Worm (Caenorhabditis elegans): Measurements from ENCODE around the gene ugt-37.

DNA sequence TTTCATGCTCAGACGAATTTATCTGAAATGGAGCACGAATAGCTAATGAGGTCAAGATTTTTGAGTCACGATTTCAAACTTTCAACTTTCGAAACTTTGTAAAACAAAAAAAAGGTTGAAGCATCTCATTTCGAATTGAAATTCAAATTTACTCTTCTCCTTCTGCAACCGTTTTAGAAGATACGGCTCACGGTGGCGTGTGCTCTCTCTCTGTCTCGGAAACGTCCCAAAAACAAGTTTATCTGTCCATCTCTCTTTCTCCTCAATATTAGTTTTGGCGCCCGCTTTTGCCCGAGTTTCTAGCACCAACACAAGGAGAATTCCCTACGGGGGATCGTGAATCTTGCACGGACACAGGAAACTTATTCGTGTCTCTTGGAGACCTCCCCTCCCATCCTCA, 34.7 kb downstream of the ugt-37 start:
- TF ChIP-seq flt-1 (GFP tag; IDR thresholded peaks at IDR 0.05) (no peak), ama-1 (optimal IDR thresholded peaks at IDR 0.05) (no peak), hmbx-1 (tag; optimal IDR thresholded peaks at IDR 0.05) (no peak), tbx-37 (GFP tag; conservative IDR thresholded peaks at IDR 0.05) (no peak)

Data from whole organism, early embryonic.